Worm (Caenorhabditis elegans) whole organism, L4/young adult: ENCODE measurements around the gene slrp-1.

Source experiments
- W03F9.2 ChIP-seq: fragments of 150-350 bp; optimal IDR thresholded peaks from 2 replicates; lab custom pipeline; 2014; ENCODE audit warnings: missing biosample characterization, missing genetic modification characterization
- him-1 ChIP-seq: sonication (generic microtip); optimal IDR thresholded peaks from 2 replicates; lab custom pipeline; 2016; ENCODE audit warnings: missing genotype, missing genetic modification reagents, missing genetic modification characterization, missing compliant biosample characterization

DNA sequence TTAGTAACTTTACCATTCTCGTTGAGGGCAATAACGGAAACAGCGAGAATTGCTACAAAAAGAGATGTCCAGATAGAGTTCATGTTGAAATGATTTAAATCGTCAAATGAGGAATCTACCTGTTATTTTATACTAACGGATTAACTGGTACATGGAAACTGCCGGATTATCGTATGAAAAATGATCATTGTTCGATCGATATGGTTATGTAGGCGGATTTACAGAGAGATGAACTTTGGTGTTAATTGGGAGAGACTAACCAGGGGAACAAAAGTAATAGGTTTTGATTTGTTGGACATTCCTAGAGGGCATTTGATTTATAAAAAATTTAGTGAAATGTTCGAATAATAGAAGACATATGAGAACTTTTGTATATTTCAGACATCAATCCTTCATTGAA is 46.1 kb downstream of the slrp-1 start, which contains the start of gene spig-9:
- no peak for TF ChIP-seq W03F9.2 (tag; lab: Kevin White, UChicago)
- no peak for TF ChIP-seq him-1 (tag; lab: Kevin White, UChicago)
